Worm (Caenorhabditis elegans): Measurements from ENCODE around the gene mrpl-2.

ce11 chrIV:762016-762459, 11.0 kb upstream of the mrpl-2 start:
- TF ChIP-seq unc-42 (tag; optimal IDR thresholded peaks at IDR 0.05): no peak
- no peak for TF ChIP-seq pqm-1 (tag; optimal IDR thresholded peaks at IDR 0.05)
- no peak for TF ChIP-seq ama-1 (optimal IDR thresholded peaks at IDR 0.05)
- no peak for TF ChIP-seq ceh-31 (tag; optimal IDR thresholded peaks at IDR 0.05)
- no peak for TF ChIP-seq unc-3 (GFP tag; conservative IDR thresholded peaks at IDR 0.05)
- TF ChIP-seq unc-3 (tag; optimal IDR thresholded peaks at IDR 0.05): no peak
- TF ChIP-seq pag-3 (tag; optimal IDR thresholded peaks at IDR 0.05; ENCODE audit: borderline replicate concordance): no peak
